Fruit fly (Drosophila melanogaster) whole organism, embryonic: ENCODE results near the gene CG5191.

Source experiments
- Antp ChIP-seq: fragments of 200-800 bp; sonication (Bioruptor generic); optimal IDR thresholded peaks from 3 replicates; lab custom pipeline; 2016; ENCODE audit warnings: missing biosample characterization, missing genetic modification characterization
- Atf3 ChIP-seq: fragments of 200-800 bp; sonication (Bioruptor generic); optimal IDR thresholded peaks from 3 replicates; lab custom pipeline; 2016; ENCODE audit warnings: missing biosample characterization, missing genetic modification characterization
- B-H2 ChIP-seq: fragments of 200-800 bp; sonication (Bioruptor generic); optimal IDR thresholded peaks from 2 replicates; lab custom pipeline; 2018; ENCODE audit warnings: missing biosample characterization, mild to moderate bottlenecking, missing genetic modification characterization
- CG10321 ChIP-seq: fragments of 200-800 bp; sonication (Bioruptor generic); IDR thresholded peaks from 2 replicates; pipeline ENCODE4 v1.3.6; 2022; ENCODE audit warnings: missing biosample characterization, missing genetic modification characterization
- CG11696 ChIP-seq: fragments of 200-800 bp; sonication (Bioruptor generic); IDR thresholded peaks from 2 replicates; pipeline ENCODE4 v1.3.6; 2022; ENCODE audit warnings: missing biosample characterization, missing genetic modification characterization
- CG12391 ChIP-seq: fragments of 200-800 bp; sonication (Bioruptor generic); optimal IDR thresholded peaks from 3 replicates; lab custom pipeline; 2018; ENCODE audit warnings: missing biosample characterization, mild to moderate bottlenecking, missing genetic modification characterization, moderate library complexity
- CG13287 ChIP-seq: fragments of 200-800 bp; sonication (Bioruptor generic); IDR thresholded peaks from 2 replicates; pipeline ENCODE4 v1.3.6; 2022; ENCODE audit warnings: missing biosample characterization, missing genetic modification characterization; ENCODE audit not compliant: partially characterized antibody
- CG14710 ChIP-seq: fragments of 200-800 bp; sonication (Bioruptor generic); optimal IDR thresholded peaks from 3 replicates; lab custom pipeline; 2019; ENCODE audit warnings: missing biosample characterization, mild to moderate bottlenecking, missing genetic modification characterization, moderate library complexity
- CG15011 ChIP-seq: fragments of 200-800 bp; sonication (Bioruptor generic); optimal IDR thresholded peaks from 3 replicates; lab custom pipeline; 2018; ENCODE audit warnings: missing biosample characterization, mild to moderate bottlenecking, missing genetic modification characterization
- CG15073 ChIP-seq: fragments of 200-800 bp; sonication (Bioruptor generic); optimal IDR thresholded peaks from 2 replicates; lab custom pipeline; 2016; ENCODE audit warnings: missing biosample characterization, missing genetic modification characterization
- CG16813 ChIP-seq: fragments of 200-800 bp; sonication (Bioruptor generic); IDR thresholded peaks from 3 replicates; pipeline ENCODE4 v1.3.6; 2022; ENCODE audit warnings: missing biosample characterization, missing genetic modification characterization; ENCODE audit not compliant: partially characterized antibody
- CG17912 ChIP-seq: fragments of 200-800 bp; sonication (Bioruptor generic); optimal IDR thresholded peaks from 2 replicates; lab custom pipeline; 2018; ENCODE audit warnings: missing biosample characterization, mild to moderate bottlenecking, missing genetic modification characterization
- CG30431 ChIP-seq: fragments of 200-800 bp; sonication (Bioruptor generic); optimal IDR thresholded peaks from 2 replicates; lab custom pipeline; 2017; ENCODE audit warnings: missing biosample characterization, missing genetic modification characterization
- CG31441 ChIP-seq: fragments of 200-800 bp; sonication (Bioruptor generic); IDR thresholded peaks from 2 replicates; pipeline ENCODE4 v1.3.6; 2022; ENCODE audit warnings: missing biosample characterization, missing genetic modification characterization
- CG3407 ChIP-seq: fragments of 200-800 bp; sonication (Bioruptor generic); optimal IDR thresholded peaks from 2 replicates; lab custom pipeline; 2018; ENCODE audit warnings: missing biosample characterization, mild to moderate bottlenecking, missing genetic modification characterization
- CTCF ChIP-seq: fragments of 200-800 bp; sonication (Bioruptor generic); optimal IDR thresholded peaks from 2 replicates; lab custom pipeline; 2017; ENCODE audit warnings: missing biosample characterization, mild to moderate bottlenecking, missing genetic modification characterization, moderate library complexity
- Dfd ChIP-seq, 2 experiments: fragments of >200 bp; optimal IDR thresholded peaks; 2 replicates each; lab custom pipeline; 2017; ENCODE audit warnings: missing biosample characterization in 2 of 2, missing genetic modification characterization in 2 of 2
- Doc2 ChIP-seq: fragments of 200-800 bp; sonication (Bioruptor generic); IDR thresholded peaks from 2 replicates; pipeline ENCODE4 v1.3.6; 2022; ENCODE audit warnings: missing biosample characterization, missing genetic modification characterization
- Dref ChIP-seq: fragments of 200-800 bp; sonication (Bioruptor generic); IDR thresholded peaks from 2 replicates; pipeline ENCODE4 v1.3.6; 2022; ENCODE audit warnings: missing biosample characterization, missing genetic modification characterization
- E2f2 ChIP-seq: fragments of 200-800 bp; sonication (Bioruptor generic); IDR thresholded peaks from 2 replicates; pipeline ENCODE4 v1.3.6; 2022; ENCODE audit warnings: missing biosample characterization, missing genetic modification characterization
- Fer1 ChIP-seq: fragments of 200-800 bp; sonication (Bioruptor generic); optimal IDR thresholded peaks from 2 replicates; lab custom pipeline; 2017; ENCODE audit warnings: missing biosample characterization, mild to moderate bottlenecking, missing genetic modification characterization
- H15 ChIP-seq: fragments of 200-800 bp; sonication (Bioruptor generic); IDR thresholded peaks from 3 replicates; pipeline ENCODE4 v1.3.6; 2022; ENCODE audit warnings: missing biosample characterization, missing genetic modification characterization
- HLH54F ChIP-seq: fragments of 200-800 bp; sonication (Bioruptor generic); optimal IDR thresholded peaks from 3 replicates; lab custom pipeline; 2016; ENCODE audit warnings: missing biosample characterization, missing genetic modification characterization
- HLHmδ ChIP-seq: fragments of 200-800 bp; sonication (Bioruptor generic); optimal IDR thresholded peaks from 2 replicates; lab custom pipeline; 2018; ENCODE audit warnings: missing biosample characterization, mild to moderate bottlenecking, missing genetic modification characterization, moderate library complexity
- Hr51 ChIP-seq, 2 experiments: fragments of 200-800 bp; sonication (Bioruptor generic); optimal IDR thresholded peaks; 2 replicates in 1 of 2; 3 replicates in 1 of 2; lab custom pipeline; 2016 to 2018; ENCODE audit warnings: missing biosample characterization in 2 of 2, missing genetic modification characterization in 2 of 2, mild to moderate bottlenecking in 1 of 2, moderate library complexity in 1 of 2
- Neu2 ChIP-seq: fragments of 200-800 bp; sonication (Bioruptor generic); optimal IDR thresholded peaks from 3 replicates; lab custom pipeline; 2016; ENCODE audit warnings: missing biosample characterization, missing genetic modification characterization, borderline replicate concordance
- Nf-YA ChIP-seq: fragments of 200-800 bp; sonication (Bioruptor generic); IDR thresholded peaks from 2 replicates; pipeline ENCODE4 v1.3.6; 2022; ENCODE audit warnings: missing biosample characterization, missing genetic modification characterization
- Pdp1 ChIP-seq, 2 experiments: fragments of 200-800 bp; sonication (Bioruptor generic); optimal IDR thresholded peaks; 3 replicates each; lab custom pipeline; 2016; ENCODE audit warnings: missing biosample characterization in 2 of 2, missing genetic modification characterization in 2 of 2, mild to moderate bottlenecking in 1 of 2, moderate library complexity in 1 of 2
- Sox100B ChIP-seq: fragments of 200-800 bp; sonication (Bioruptor generic); optimal IDR thresholded peaks from 3 replicates; lab custom pipeline; 2018; ENCODE audit warnings: missing biosample characterization, mild to moderate bottlenecking, missing genetic modification characterization
- Vsx1 ChIP-seq: fragments of 200-800 bp; sonication (Bioruptor generic); optimal IDR thresholded peaks from 2 replicates; lab custom pipeline; 2017; ENCODE audit warnings: missing biosample characterization, mild to moderate bottlenecking, missing genetic modification characterization, missing genetic modification reagents
- cg ChIP-seq: fragments of 200-800 bp; sonication (Bioruptor generic); optimal IDR thresholded peaks from 3 replicates; lab custom pipeline; 2019; ENCODE audit warnings: missing biosample characterization, mild to moderate bottlenecking, missing genetic modification characterization, moderate library complexity
- dimm ChIP-seq: fragments of 200-800 bp; sonication (Bioruptor generic); IDR thresholded peaks from 2 replicates; pipeline ENCODE4 v1.3.6; 2022; ENCODE audit warnings: missing biosample characterization, missing genetic modification characterization
- dmrt11E ChIP-seq: fragments of 200-800 bp; sonication (Bioruptor generic); optimal IDR thresholded peaks from 3 replicates; lab custom pipeline; 2018; ENCODE audit warnings: missing biosample characterization, mild to moderate bottlenecking, missing genetic modification characterization, moderate library complexity
- gsb-n ChIP-seq: fragments of 200-800 bp; sonication (Bioruptor generic); optimal IDR thresholded peaks from 3 replicates; lab custom pipeline; 2018; ENCODE audit warnings: missing biosample characterization, mild to moderate bottlenecking, missing genetic modification characterization
- h ChIP-seq: fragments of >200 bp; optimal IDR thresholded peaks from 2 replicates; lab custom pipeline; 2017
- ken ChIP-seq: fragments of 200-800 bp; sonication (Bioruptor generic); IDR thresholded peaks from 3 replicates; pipeline ENCODE4 v1.3.6; 2022; ENCODE audit warnings: missing biosample characterization, missing genetic modification characterization
- klu ChIP-seq: fragments of 200-800 bp; sonication (Bioruptor generic); IDR thresholded peaks from 2 replicates; pipeline ENCODE4 v1.3.6; 2022; ENCODE audit warnings: missing biosample characterization, missing genetic modification characterization
- lilli ChIP-seq: fragments of 200-800 bp; sonication (Bioruptor generic); optimal IDR thresholded peaks from 3 replicates; lab custom pipeline; 2016; ENCODE audit warnings: missing biosample characterization, missing genetic modification characterization
- lola ChIP-seq, 3 experiments: fragments of >200 bp in 2 of 3; fragments of 200-800 bp in 1 of 3; sonication (Bioruptor generic) in 1 of 3; optimal IDR thresholded peaks; 2 replicates each; lab custom pipeline; 2017 to 2019; ENCODE audit warnings: missing biosample characterization in 3 of 3, missing genetic modification characterization in 3 of 3, mild to moderate bottlenecking in 1 of 3, moderate library complexity in 1 of 3
- mam ChIP-seq: fragments of 200-800 bp; sonication (Bioruptor generic); optimal IDR thresholded peaks from 3 replicates; lab custom pipeline; 2016; ENCODE audit warnings: missing biosample characterization, missing genetic modification characterization
- nom ChIP-seq: fragments of 200-800 bp; sonication (Bioruptor generic); optimal IDR thresholded peaks from 2 replicates; lab custom pipeline; 2017; ENCODE audit warnings: missing biosample characterization, missing genetic modification characterization, mild to moderate bottlenecking, moderate library complexity, missing genetic modification reagents
- pfk ChIP-seq: fragments of 200-800 bp; sonication (Bioruptor generic); optimal IDR thresholded peaks from 2 replicates; lab custom pipeline; 2018; ENCODE audit warnings: missing biosample characterization, mild to moderate bottlenecking, missing genetic modification characterization, moderate library complexity
- row ChIP-seq: fragments of 200-800 bp; sonication (Bioruptor generic); IDR thresholded peaks from 3 replicates; pipeline ENCODE4 v1.3.6; 2022; ENCODE audit warnings: missing biosample characterization, missing genetic modification characterization
- slou ChIP-seq: fragments of 200-800 bp; sonication (Bioruptor generic); optimal IDR thresholded peaks from 3 replicates; lab custom pipeline; 2016; ENCODE audit warnings: missing biosample characterization, missing genetic modification characterization
- sna ChIP-seq: fragments of 200-800 bp; sonication (Bioruptor generic); IDR thresholded peaks from 2 replicates; pipeline ENCODE4 v1.3.6; 2022; ENCODE audit warnings: missing biosample characterization, missing genetic modification characterization; ENCODE audit not compliant: partially characterized antibody
- sqz ChIP-seq: fragments of 200-800 bp; sonication (Bioruptor generic); optimal IDR thresholded peaks from 3 replicates; lab custom pipeline; 2018; ENCODE audit warnings: missing biosample characterization, mild to moderate bottlenecking, missing genetic modification characterization
- sug ChIP-seq: fragments of 200-800 bp; optimal IDR thresholded peaks from 2 replicates; lab custom pipeline; 2019; ENCODE audit warnings: missing biosample characterization, mild to moderate bottlenecking, missing genetic modification characterization, moderate library complexity
- tap ChIP-seq: fragments of 200-800 bp; optimal IDR thresholded peaks from 3 replicates; lab custom pipeline; 2019; ENCODE audit warnings: missing biosample characterization, mild to moderate bottlenecking, missing genetic modification characterization, moderate library complexity
- tx ChIP-seq: fragments of 200-800 bp; sonication (Bioruptor generic); optimal IDR thresholded peaks from 2 replicates; lab custom pipeline; 2016; ENCODE audit warnings: missing biosample characterization, missing genetic modification characterization
- unpg ChIP-seq: fragments of 200-800 bp; sonication (Bioruptor generic); optimal IDR thresholded peaks from 3 replicates; lab custom pipeline; 2018; ENCODE audit warnings: missing biosample characterization, mild to moderate bottlenecking, missing genetic modification characterization, moderate library complexity
- zfh2 ChIP-seq: fragments of 200-800 bp; sonication (Bioruptor generic); optimal IDR thresholded peaks from 2 replicates; lab custom pipeline; 2016; ENCODE audit warnings: missing biosample characterization, missing genetic modification characterization

CG5191 gene

DNA sequence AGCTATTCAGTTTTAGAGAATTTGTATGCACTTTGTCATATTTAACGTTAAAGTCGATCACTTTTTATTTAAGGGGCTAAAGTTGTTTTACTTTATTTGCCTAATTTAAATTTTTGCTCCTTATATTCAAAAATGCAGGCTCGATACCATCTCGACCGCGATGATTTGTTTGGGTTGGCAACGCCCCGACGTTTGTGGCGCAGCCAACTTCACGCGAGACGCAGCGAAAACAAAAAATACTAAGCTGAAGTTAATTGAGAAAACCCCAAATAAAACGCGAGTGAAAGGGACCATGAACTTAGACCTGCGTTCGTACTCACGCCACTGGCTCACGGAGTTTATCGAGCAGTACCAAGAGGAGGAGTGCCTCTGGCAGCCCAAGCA is 2.6 kb upstream of the CG5191 start (continued):
- TF ChIP-seq CG12391 (no peak), CG13287 (GFP tag; lab: Robert Waterston, UW) (no peak; the same call in 1 of the 2 replicates), CTCF (GFP tag; lab: Kevin White, UChicago) (no peak), zfh2 (GFP tag; lab: Kevin White, UChicago) (peak; percentile 7), CG17912 (peak; percentile 9), CG11696 (GFP tag; lab: Robert Waterston, UW) (no peak), CG30431 (GFP tag; lab: Kevin White, UChicago) (no peak), lola (GFP tag; optimal IDR thresholded peaks at IDR 0.05; lab: Kevin White, UChicago) (peak in 1 of 3 experiments; percentile 43), dmrt11E (tag; lab: Kevin White, UChicago) (no peak), gsb-n (no peak), mam (GFP tag; lab: Kevin White, UChicago) (no peak), dimm (no peak), slou (GFP tag; lab: Kevin White, UChicago) (no peak), lilli (GFP tag; lab: Kevin White, UChicago) (no peak), Dfd (GFP tag; optimal IDR thresholded peaks at IDR 0.05; lab: Kevin White, UChicago) (no peak), Pdp1 (GFP tag; optimal IDR thresholded peaks at IDR 0.05; lab: Kevin White, UChicago) (no peak), row (GFP tag; lab: Robert Waterston, UW) (peak; percentile 5), CG10321 (no peak), HLH54F (GFP tag; lab: Kevin White, UChicago) (no peak), Vsx1 (GFP tag; lab: Kevin White, UChicago) (no peak), HLHmδ (GFP tag; lab: Kevin White, UChicago) (no peak), sna (no peak), tap (tag; lab: Kevin White, UChicago) (no peak), tx (GFP tag; lab: Kevin White, UChicago) (no peak), Dref (peak; percentile 53), CG15011 (GFP tag; lab: Kevin White, UChicago) (no peak), Neu2 (GFP tag; lab: Kevin White, UChicago) (no peak), cg (GFP tag; lab: Kevin White, UChicago) (no peak), nom (no peak), ken (peak; percentile 58; the same call in 1 of the 3 replicates), unpg (GFP tag; lab: Kevin White, UChicago) (no peak), H15 (peak; percentile 34; the same call in 1 of the 3 replicates), CG31441 (GFP tag; lab: Robert Waterston, UW) (no peak), Sox100B (peak; percentile 19), sqz (GFP tag; lab: Kevin White, UChicago) (peak; percentile 23), Antp (GFP tag; lab: Kevin White, UChicago) (no peak), E2f2 (GFP tag; lab: Robert Waterston, UW) (peak; percentile 86), Doc2 (no peak), Nf-YA (0 out of 2 replicates have a peak, but pooled peaks have one; percentile 16), Hr51 (GFP tag; optimal IDR thresholded peaks at IDR 0.05; lab: Kevin White, UChicago) (peak in 1 of 2 experiments; percentile 23), B-H2 (peak; percentile 17), Atf3 (GFP tag; lab: Kevin White, UChicago) (no peak), CG15073 (no peak), CG3407 (GFP tag; lab: Kevin White, UChicago) (no peak), klu (no peak), sug (tag; lab: Kevin White, UChicago) (no peak), pfk (GFP tag; lab: Kevin White, UChicago) (no peak), CG14710 (tag; lab: Kevin White, UChicago) (no peak), h (no peak), CG16813 (peak; percentile 57), Fer1 (GFP tag; lab: Kevin White, UChicago) (no peak)
